Fruit fly (Drosophila melanogaster) whole organism, pupa: ENCODE data around the gene CG43954.

Experiments used
- CG10348 ChIP-seq: fragments of 200-800 bp; sonication (Bioruptor generic); IDR thresholded peaks from 2 replicates; pipeline ENCODE4 v1.3.6; 2022; ENCODE audit warnings: missing biosample characterization, missing genetic modification characterization
- CG12605 ChIP-seq: fragments of 200-800 bp; sonication (Bioruptor generic); IDR thresholded peaks from 2 replicates; pipeline ENCODE4 v1.3.6; 2022; ENCODE audit warnings: missing biosample characterization, missing genetic modification characterization
- CG13204 ChIP-seq: fragments of 200-800 bp; sonication (Bioruptor generic); optimal IDR thresholded peaks from 2 replicates; lab custom pipeline; 2018; ENCODE audit warnings: missing biosample characterization, mild to moderate bottlenecking, missing genetic modification characterization, moderate library complexity
- CG14655 ChIP-seq: fragments of 200-800 bp; sonication (Bioruptor generic); optimal IDR thresholded peaks from 3 replicates; lab custom pipeline; 2017; ENCODE audit warnings: mild to moderate bottlenecking, missing biosample characterization, missing genetic modification reagents, missing genetic modification characterization
- CG15710 ChIP-seq: fragments of 200-800 bp; sonication (Bioruptor generic); optimal IDR thresholded peaks from 2 replicates; lab custom pipeline; 2018; ENCODE audit warnings: missing biosample characterization, mild to moderate bottlenecking, missing genetic modification characterization, moderate library complexity
- CG17806 ChIP-seq: fragments of 200-800 bp; sonication (Bioruptor generic); optimal IDR thresholded peaks from 2 replicates; lab custom pipeline; 2018; ENCODE audit warnings: missing biosample characterization, mild to moderate bottlenecking, missing genetic modification characterization, moderate library complexity
- CG32121 ChIP-seq: fragments of 200-800 bp; sonication (Bioruptor generic); IDR thresholded peaks from 2 replicates; pipeline ENCODE4 v1.3.6; 2022; ENCODE audit warnings: missing biosample characterization, missing genetic modification characterization
- CG34367 ChIP-seq: fragments of 200-800 bp; sonication (Bioruptor generic); optimal IDR thresholded peaks from 2 replicates; lab custom pipeline; 2018; ENCODE audit warnings: missing biosample characterization, mild to moderate bottlenecking, missing genetic modification characterization
- CG4496 ChIP-seq: fragments of 200-800 bp; sonication (Bioruptor generic); IDR thresholded peaks from 3 replicates; pipeline ENCODE4 v1.3.6; 2022; ENCODE audit warnings: missing biosample characterization, missing genetic modification characterization
- CG8159 ChIP-seq: fragments of 200-800 bp; sonication (Bioruptor generic); optimal IDR thresholded peaks from 3 replicates; lab custom pipeline; 2018; ENCODE audit warnings: missing biosample characterization, mild to moderate bottlenecking, missing genetic modification characterization, moderate library complexity
- CG8301 ChIP-seq: fragments of 200-800 bp; sonication (Bioruptor generic); optimal IDR thresholded peaks from 2 replicates; lab custom pipeline; 2018; ENCODE audit warnings: missing biosample characterization, mild to moderate bottlenecking, missing genetic modification characterization
- CG9948 ChIP-seq: fragments of 200-800 bp; sonication (Bioruptor generic); optimal IDR thresholded peaks from 2 replicates; lab custom pipeline; 2018; ENCODE audit warnings: missing biosample characterization, mild to moderate bottlenecking, missing genetic modification characterization, moderate library complexity
- D1 ChIP-seq: fragments of 200-800 bp; sonication (Bioruptor generic); optimal IDR thresholded peaks from 2 replicates; lab custom pipeline; 2018; ENCODE audit warnings: missing biosample characterization, mild to moderate bottlenecking, missing genetic modification characterization, moderate library complexity
- EcR ChIP-seq: fragments of 200-800 bp; sonication (Bioruptor generic); optimal IDR thresholded peaks from 3 replicates; lab custom pipeline; 2019; ENCODE audit warnings: missing biosample characterization, missing genetic modification characterization, mild to moderate bottlenecking, moderate library complexity, missing genetic modification reagents
- Ets98B ChIP-seq: fragments of 200-800 bp; sonication (Bioruptor generic); IDR thresholded peaks from 2 replicates; pipeline ENCODE4 v1.3.6; 2022; ENCODE audit warnings: missing biosample characterization, missing genetic modification characterization
- Pif1A ChIP-seq: fragments of 200-800 bp; sonication (Bioruptor generic); optimal IDR thresholded peaks from 3 replicates; lab custom pipeline; 2016; ENCODE audit warnings: missing biosample characterization, missing genetic modification characterization
- Pif1B ChIP-seq: fragments of 200-800 bp; sonication (Bioruptor generic); optimal IDR thresholded peaks from 3 replicates; lab custom pipeline; 2016; ENCODE audit warnings: missing biosample characterization, missing genetic modification characterization
- Snoo ChIP-seq: fragments of 200-800 bp; sonication (Bioruptor generic); optimal IDR thresholded peaks from 3 replicates; lab custom pipeline; 2017; ENCODE audit warnings: missing biosample characterization, mild to moderate bottlenecking, missing genetic modification characterization, inconsistent platforms
- fd96Ca ChIP-seq: fragments of 200-800 bp; sonication (Bioruptor generic); IDR thresholded peaks from 3 replicates; pipeline ENCODE4 v1.3.6; 2022; ENCODE audit warnings: missing biosample characterization, missing genetic modification characterization
- gl ChIP-seq: fragments of 200-800 bp; sonication (Bioruptor generic); optimal IDR thresholded peaks from 2 replicates; lab custom pipeline; 2018; ENCODE audit warnings: missing biosample characterization, mild to moderate bottlenecking, missing genetic modification characterization
- rn ChIP-seq: fragments of 200-800 bp; sonication (Bioruptor generic); IDR thresholded peaks from 2 replicates; pipeline ENCODE4 v1.3.6; 2022; ENCODE audit warnings: missing biosample characterization, missing genetic modification characterization

The CG43954 gene

DNA sequence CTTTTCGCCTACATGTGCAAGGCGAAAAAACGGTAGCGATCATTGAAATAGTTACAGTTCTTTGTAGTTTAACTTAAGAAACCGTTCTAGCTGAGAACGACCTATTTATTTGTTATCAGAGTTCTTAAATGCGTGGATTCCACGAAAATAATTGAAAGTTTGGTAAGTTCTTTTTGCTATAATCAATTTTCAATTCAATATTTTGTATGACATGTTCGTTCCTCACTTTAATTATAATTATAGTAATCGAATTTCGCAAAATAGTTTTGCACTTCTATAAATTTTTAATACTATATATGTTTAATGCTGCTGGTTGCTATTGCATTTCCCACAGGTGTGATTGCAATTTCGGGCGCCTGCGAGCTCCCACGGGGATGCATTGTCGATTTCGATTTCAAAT, 36.9 kb upstream of the CG43954 start:
- peak; percentile 67 for TF ChIP-seq CG8301 (tag; lab: Kevin White, UChicago)
- TF ChIP-seq rn (GFP tag; lab: Robert Waterston, UW) = no peak
- TF ChIP-seq CG17806 (tag; lab: Kevin White, UChicago) = peak; percentile 57
- peak; percentile 42 for TF ChIP-seq Snoo
- TF ChIP-seq CG15710 (tag; lab: Kevin White, UChicago) = peak; percentile 55
- peak; percentile 29 for TF ChIP-seq Pif1A
- 0 out of 3 replicates have a peak, but pooled peaks have one; percentile 31 for TF ChIP-seq CG4496 (GFP tag; lab: Robert Waterston, UW)
- TF ChIP-seq CG10348 (GFP tag; lab: Robert Waterston, UW) = no peak
- TF ChIP-seq fd96Ca (GFP tag; lab: Robert Waterston, UW) = no peak
- 0 out of 2 replicates have a peak, but pooled peaks have one; percentile 44 for TF ChIP-seq CG32121 (GFP tag; lab: Robert Waterston, UW)
- peak; percentile 56 for TF ChIP-seq CG9948 (tag; lab: Kevin White, UChicago)
- peak; percentile 69 for TF ChIP-seq CG14655 (GFP tag; lab: Kevin White, UChicago)
- no peak for TF ChIP-seq D1 (tag; lab: Kevin White, UChicago)
- peak; percentile 36 for TF ChIP-seq CG34367
- peak; percentile 66 for TF ChIP-seq CG8159 (tag; lab: Kevin White, UChicago)
- peak; percentile 12 for TF ChIP-seq Pif1B (GFP tag; lab: Kevin White, UChicago)
- TF ChIP-seq, all 21 proteins: peak for 12

DNA sequence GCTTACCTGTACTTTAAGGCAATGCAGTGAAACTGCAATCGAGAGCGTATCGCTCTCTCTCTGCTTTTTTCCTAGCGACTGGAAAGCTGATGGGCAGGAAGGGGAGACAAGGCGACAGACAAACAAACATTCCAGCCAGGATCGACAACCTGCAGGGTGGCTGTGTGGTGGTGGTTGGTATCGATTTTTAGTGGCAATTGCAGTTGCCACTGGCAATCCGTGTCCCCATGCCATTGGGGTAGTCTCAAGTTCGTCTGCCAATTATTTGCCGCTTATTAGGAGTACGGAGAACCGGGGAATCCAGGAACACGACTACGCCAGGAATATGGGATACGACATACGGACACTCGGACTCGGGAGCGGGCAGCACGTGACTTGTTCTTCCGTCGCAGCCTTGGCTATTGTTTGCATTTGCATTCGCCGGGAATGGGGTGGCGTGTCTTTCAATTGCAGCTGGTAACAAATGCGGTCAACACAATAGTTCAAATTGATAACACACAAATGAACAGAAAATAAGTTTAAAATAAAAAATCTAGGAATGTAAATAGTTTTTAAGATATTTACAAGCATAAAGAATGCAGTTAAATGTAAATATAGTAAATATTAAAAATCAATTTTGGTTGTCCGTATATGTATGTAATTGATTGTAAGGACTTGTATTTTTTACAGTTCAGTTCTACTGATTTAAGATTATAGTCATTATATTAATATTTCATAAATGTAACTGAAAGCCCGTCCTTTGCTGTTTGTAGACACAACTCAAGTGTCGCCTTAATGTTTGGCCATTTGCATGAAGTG, 35.3 kb upstream of the CG43954 start:
- no peak for TF ChIP-seq CG12605 (GFP tag; lab: Robert Waterston, UW)
- TF ChIP-seq gl (tag; lab: Kevin White, UChicago) = no peak
- TF ChIP-seq Pif1A = no peak
- TF ChIP-seq Pif1B (GFP tag; lab: Kevin White, UChicago) = no peak
- TF ChIP-seq CG34367 = no peak
- TF ChIP-seq fd96Ca (GFP tag; lab: Robert Waterston, UW) = no peak
- TF ChIP-seq CG10348 (GFP tag; lab: Robert Waterston, UW) = no peak
- TF ChIP-seq CG4496 (GFP tag; lab: Robert Waterston, UW) = no peak; the same call in 2 of the 3 replicates
- TF ChIP-seq Snoo = no peak
- TF ChIP-seq D1 (tag; lab: Kevin White, UChicago) = no peak
- TF ChIP-seq CG15710 (tag; lab: Kevin White, UChicago) = peak; percentile 20
- TF ChIP-seq CG8301 (tag; lab: Kevin White, UChicago) = peak; percentile 54
- no peak for TF ChIP-seq EcR
- peak; percentile 31 for TF ChIP-seq CG14655 (GFP tag; lab: Kevin White, UChicago)
- peak; percentile 37 for TF ChIP-seq CG8159 (tag; lab: Kevin White, UChicago)
- no peak for TF ChIP-seq CG32121 (GFP tag; lab: Robert Waterston, UW)
- no peak for TF ChIP-seq CG17806 (tag; lab: Kevin White, UChicago)
- TF ChIP-seq rn (GFP tag; lab: Robert Waterston, UW) = no peak
- peak; percentile 67 for TF ChIP-seq CG9948 (tag; lab: Kevin White, UChicago)
- no peak for TF ChIP-seq Ets98B (GFP tag; lab: Robert Waterston, UW)
- no peak for TF ChIP-seq CG13204

DNA sequence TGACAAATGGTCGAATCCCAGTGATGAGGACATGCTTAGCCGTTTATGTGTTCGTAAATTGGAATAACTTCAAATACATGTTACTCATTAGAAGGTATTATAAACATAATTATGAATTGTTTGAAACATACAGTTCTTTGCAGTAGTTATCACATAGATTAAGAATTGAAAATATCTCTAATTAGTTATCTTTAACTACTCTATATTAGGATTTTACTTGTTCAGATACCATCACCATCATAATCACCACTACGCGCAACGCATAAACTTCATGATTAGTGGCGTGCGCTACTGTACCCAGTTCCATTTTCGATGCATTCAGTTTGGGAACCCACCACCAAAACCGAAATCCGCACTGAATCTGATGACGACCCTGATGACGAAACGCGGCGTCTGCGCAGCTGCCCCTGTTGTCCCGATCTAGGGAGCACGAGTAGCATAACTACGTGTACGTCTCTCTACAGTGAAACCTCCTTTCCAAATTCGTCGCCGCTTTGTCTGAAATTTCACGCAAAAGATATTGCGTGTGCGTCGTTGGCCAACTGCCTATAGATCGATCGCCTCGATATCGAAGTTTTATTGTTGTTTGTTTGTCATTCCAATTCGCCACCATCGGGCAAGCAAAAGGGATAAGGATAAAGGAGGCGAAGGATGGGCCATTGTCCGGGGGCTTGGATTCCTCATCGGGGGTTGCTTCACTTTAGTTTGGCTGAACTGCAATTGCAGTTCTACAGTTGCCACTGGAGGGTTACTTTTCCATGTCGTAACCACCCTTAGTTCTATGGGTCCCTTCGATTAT, 32.6 kb upstream of the CG43954 start:
- no peak for TF ChIP-seq Pif1B (GFP tag; lab: Kevin White, UChicago)
- TF ChIP-seq gl (tag; lab: Kevin White, UChicago) = no peak
- no peak for TF ChIP-seq CG32121 (GFP tag; lab: Robert Waterston, UW)
- no peak for TF ChIP-seq CG8159 (tag; lab: Kevin White, UChicago)
- TF ChIP-seq rn (GFP tag; lab: Robert Waterston, UW) = no peak
- TF ChIP-seq CG10348 (GFP tag; lab: Robert Waterston, UW) = no peak
- no peak for TF ChIP-seq CG8301 (tag; lab: Kevin White, UChicago)
- no peak for TF ChIP-seq CG9948 (tag; lab: Kevin White, UChicago)
- TF ChIP-seq CG13204 = no peak
- TF ChIP-seq Snoo = no peak
- TF ChIP-seq, all 21 proteins: peak for 0

DNA sequence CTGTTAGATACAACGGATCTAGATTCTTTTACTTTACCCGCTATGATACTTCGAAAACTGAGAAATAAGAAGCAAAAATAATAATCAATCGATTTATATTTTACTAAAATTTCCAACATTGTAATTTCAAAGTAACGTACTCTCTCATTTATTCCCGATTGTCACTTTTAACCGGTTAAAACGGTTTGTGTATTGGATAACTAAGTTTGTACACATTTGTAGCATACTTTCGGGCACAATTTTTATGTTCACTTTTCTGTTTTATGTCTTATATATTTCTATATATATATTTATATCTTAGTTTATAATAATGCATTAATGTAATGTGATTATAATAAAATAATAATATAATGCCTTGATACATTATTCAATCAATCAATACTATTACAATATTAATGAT, 30.2 kb upstream of the CG43954 start:
- TF ChIP-seq gl (tag; lab: Kevin White, UChicago) = no peak
- peak; percentile 67 for TF ChIP-seq D1 (tag; lab: Kevin White, UChicago)

DNA sequence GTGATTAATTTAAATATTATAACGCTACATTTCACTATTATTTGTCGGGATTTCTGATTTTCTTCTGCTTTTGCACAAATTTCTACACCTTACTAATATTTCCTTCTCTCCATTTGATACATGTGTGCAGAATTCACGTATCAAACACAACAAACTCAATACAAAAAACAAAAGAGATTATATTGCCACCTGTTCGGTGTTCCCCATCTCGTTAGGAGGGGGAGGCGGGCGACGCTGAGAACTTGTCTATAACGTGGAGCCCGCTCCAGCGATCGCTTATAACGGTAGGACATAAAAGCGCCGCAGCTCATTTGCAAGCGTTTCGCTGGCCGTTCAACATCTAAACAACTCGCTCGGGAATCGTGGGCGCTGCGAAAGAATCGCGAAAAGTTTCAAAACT, 21.8 kb upstream of the CG43954 start, which contains the start of gene CG9701:
Gene CG9701 (plus strand): TSS at position 301 of the 400 bp plus-strand sequence.
- TF ChIP-seq Pif1B (GFP tag; lab: Kevin White, UChicago) (no peak), EcR (no peak), CG8301 (tag; lab: Kevin White, UChicago) (no peak), CG17806 (tag; lab: Kevin White, UChicago) (no peak), rn (GFP tag; lab: Robert Waterston, UW) (no peak), CG32121 (GFP tag; lab: Robert Waterston, UW) (no peak), Pif1A (no peak), D1 (tag; lab: Kevin White, UChicago) (no peak), Ets98B (GFP tag; lab: Robert Waterston, UW) (no peak), CG34367 (no peak), CG12605 (GFP tag; lab: Robert Waterston, UW) (no peak), CG10348 (GFP tag; lab: Robert Waterston, UW) (no peak), CG13204 (no peak), fd96Ca (GFP tag; lab: Robert Waterston, UW) (no peak), CG14655 (GFP tag; lab: Kevin White, UChicago) (no peak), CG15710 (tag; lab: Kevin White, UChicago) (no peak), CG8159 (tag; lab: Kevin White, UChicago) (no peak), CG9948 (tag; lab: Kevin White, UChicago) (no peak), CG4496 (GFP tag; lab: Robert Waterston, UW) (no peak)
